Worm (Caenorhabditis elegans) whole organism, L1 larva: ENCODE results near the gene F52G3.8.
"Not testable (repeated sequence)": the region's sequence is repeated elsewhere in the genome, so short reads cannot be mapped to it uniquely, and the experiment has no call there.

Experiments used
- C04F5.9 ChIP-seq: sonication (generic microtip); optimal IDR thresholded peaks from 2 replicates; lab custom pipeline; 2016; ENCODE audit warnings: missing genetic modification characterization, missing compliant biosample characterization
- C16A3.4 ChIP-seq: fragments of 150-350 bp; optimal IDR thresholded peaks from 2 replicates; lab custom pipeline; 2014; ENCODE audit warnings: missing biosample characterization, missing genetic modification characterization
- aly-2 ChIP-seq: fragments of 150-350 bp; optimal IDR thresholded peaks from 2 replicates; lab custom pipeline; 2014; ENCODE audit warnings: missing biosample characterization, missing genetic modification characterization
- blmp-1 ChIP-seq: fragments of 150-350 bp; optimal IDR thresholded peaks from 2 replicates; lab custom pipeline; 2014; ENCODE audit warnings: missing biosample characterization, missing genetic modification characterization
- ceh-63 ChIP-seq: fragments of 200-800 bp; sonication (Bioruptor generic); optimal IDR thresholded peaks from 2 replicates; lab custom pipeline; 2018; ENCODE audit warnings: mild to moderate bottlenecking, missing genetic modification characterization, missing compliant biosample characterization
- dsc-1 ChIP-seq: sonication (generic microtip); optimal IDR thresholded peaks from 2 replicates; lab custom pipeline; 2016; ENCODE audit warnings: mild to moderate bottlenecking, missing genetic modification characterization, missing compliant biosample characterization
- efl-1 ChIP-seq, 4 experiments: fragments of 150-350 bp; optimal IDR thresholded peaks in 3 of 4; peaks in 1 of 4; 1 replicate in 1 of 4; 2 replicates in 3 of 4; lab custom pipeline; 2014; ENCODE audit warnings: missing biosample characterization in 2 of 4, missing genetic modification characterization in 2 of 4, missing genetic modification reagents in 2 of 4
- efl-3 ChIP-seq: fragments of 200-800 bp; sonication (Bioruptor generic); optimal IDR thresholded peaks from 2 replicates; lab custom pipeline; 2018; ENCODE audit warnings: mild to moderate bottlenecking, missing genetic modification characterization, missing compliant biosample characterization
- egl-13 ChIP-seq: sonication (generic microtip); optimal IDR thresholded peaks from 2 replicates; lab custom pipeline; 2016; ENCODE audit warnings: missing genotype, missing genetic modification reagents, missing genetic modification characterization, missing compliant biosample characterization
- ets-5 ChIP-seq: fragments of 200-800 bp; sonication (Bioruptor generic); IDR thresholded peaks from 2 replicates; pipeline ENCODE4 v1.3.6; 2022; ENCODE audit warnings: missing genetic modification characterization, missing compliant biosample characterization
- grh-1 ChIP-seq: fragments of 200-800 bp; sonication (Bioruptor generic); IDR thresholded peaks from 2 replicates; pipeline ENCODE4 v1.3.6; 2022; ENCODE audit warnings: missing genetic modification reagents, missing genetic modification characterization, missing compliant biosample characterization
- hpl-2 ChIP-seq: fragments of 150-350 bp; optimal IDR thresholded peaks from 2 replicates; lab custom pipeline; 2014; ENCODE audit warnings: missing biosample characterization, missing genetic modification reagents, missing genetic modification characterization
- irx-1 ChIP-seq: sonication (generic microtip); optimal IDR thresholded peaks from 2 replicates; lab custom pipeline; 2016; ENCODE audit warnings: missing genetic modification characterization, missing compliant biosample characterization
- isw-1 ChIP-seq: fragments of 200-800 bp; sonication (Bioruptor generic); IDR thresholded peaks from 2 replicates; pipeline ENCODE4 v1.3.6; 2022; ENCODE audit warnings: missing genetic modification characterization, missing compliant biosample characterization
- lin-13 ChIP-seq: fragments of 150-350 bp; optimal IDR thresholded peaks from 2 replicates; lab custom pipeline; 2014; ENCODE audit warnings: missing biosample characterization, missing genetic modification reagents, missing genetic modification characterization
- lin-14 ChIP-seq: fragments of 200-800 bp; sonication (Bioruptor generic); optimal IDR thresholded peaks from 2 replicates; lab custom pipeline; 2018; ENCODE audit warnings: mild to moderate bottlenecking, missing genetic modification characterization, moderate library complexity, missing compliant biosample characterization
- lin-35 ChIP-seq, 2 experiments: fragments of 150-350 bp; optimal IDR thresholded peaks; 2 replicates each; lab custom pipeline; 2014; ENCODE audit warnings: missing biosample characterization in 2 of 2, missing genetic modification characterization in 2 of 2, missing genetic modification reagents in 2 of 2
- lir-3 ChIP-seq: sonication (generic microtip); optimal IDR thresholded peaks from 2 replicates; lab custom pipeline; 2016; ENCODE audit warnings: mild to moderate bottlenecking, missing genetic modification characterization, moderate library complexity, missing compliant biosample characterization; ENCODE audit not compliant: poor library complexity
- mab-9 ChIP-seq: fragments of 200-800 bp; sonication (Bioruptor generic); IDR thresholded peaks from 2 replicates; pipeline ENCODE4 v1.3.6; 2022; ENCODE audit warnings: missing genetic modification reagents, missing genetic modification characterization, missing compliant biosample characterization
- mef-2 ChIP-seq: fragments of 150-350 bp; optimal IDR thresholded peaks from 2 replicates; lab custom pipeline; 2014; ENCODE audit warnings: missing biosample characterization, missing genetic modification characterization
- mep-1 ChIP-seq: fragments of 150-350 bp; optimal IDR thresholded peaks from 2 replicates; lab custom pipeline; 2014; ENCODE audit warnings: missing biosample characterization, missing genetic modification characterization
- nhr-11 ChIP-seq: fragments of 150-350 bp; optimal IDR thresholded peaks from 2 replicates; lab custom pipeline; 2014; ENCODE audit warnings: missing biosample characterization, missing genetic modification characterization
- nhr-19 ChIP-seq: fragments of 200-800 bp; sonication (Bioruptor generic); conservative IDR thresholded peaks from 2 replicates; pipeline ENCODE4 v1.3.6; 2022; ENCODE audit warnings: missing genetic modification characterization, missing compliant biosample characterization
- nhr-20 ChIP-seq: sonication (generic microtip); optimal IDR thresholded peaks from 2 replicates; lab custom pipeline; 2016; ENCODE audit warnings: mild to moderate bottlenecking, missing genetic modification characterization, missing compliant biosample characterization
- nhr-77 ChIP-seq: fragments of 150-350 bp; optimal IDR thresholded peaks from 2 replicates; lab custom pipeline; 2014; ENCODE audit warnings: missing biosample characterization, missing genetic modification characterization
- nhr-85 ChIP-seq: sonication (generic microtip); peaks from one replicate; lab custom pipeline; 2016; ENCODE audit warnings: missing genetic modification characterization, inconsistent platforms, missing compliant biosample characterization
- pqm-1 ChIP-seq: sonication (generic microtip); optimal IDR thresholded peaks from 3 replicates; lab custom pipeline; 2017; ENCODE audit warnings: missing biosample characterization, missing genetic modification characterization
- sox-4 ChIP-seq: sonication (generic microtip); optimal IDR thresholded peaks from 2 replicates; lab custom pipeline; 2016; ENCODE audit warnings: missing genetic modification characterization, missing compliant biosample characterization
- swsn-7 ChIP-seq: sonication (generic microtip); optimal IDR thresholded peaks from 2 replicates; lab custom pipeline; 2016; ENCODE audit warnings: missing genetic modification characterization, missing compliant biosample characterization
- tbx-2 ChIP-seq: sonication (generic microtip); optimal IDR thresholded peaks from 2 replicates; lab custom pipeline; 2016; ENCODE audit warnings: missing genetic modification characterization, missing compliant biosample characterization
- unc-130 ChIP-seq: fragments of 150-350 bp; optimal IDR thresholded peaks from 2 replicates; lab custom pipeline; 2017; ENCODE audit warnings: missing biosample characterization, missing genetic modification characterization, inconsistent platforms
- vab-15 ChIP-seq: sonication (generic microtip); optimal IDR thresholded peaks from 2 replicates; lab custom pipeline; 2017; ENCODE audit warnings: missing genotype, mild to moderate bottlenecking, missing genetic modification characterization, missing compliant biosample characterization
- xbp-1 ChIP-seq: sonication (generic microtip); optimal IDR thresholded peaks from 2 replicates; lab custom pipeline; 2016; ENCODE audit warnings: missing genetic modification characterization, missing compliant biosample characterization
- zag-1 ChIP-seq: fragments of 150-350 bp; optimal IDR thresholded peaks from 2 replicates; lab custom pipeline; 2014; ENCODE audit warnings: missing biosample characterization, missing genetic modification characterization
- zip-4 ChIP-seq: fragments of 200-800 bp; sonication (Bioruptor generic); optimal IDR thresholded peaks from 2 replicates; lab custom pipeline; 2018; ENCODE audit warnings: mild to moderate bottlenecking, missing genetic modification characterization, moderate library complexity, missing compliant biosample characterization
- ztf-11 ChIP-seq, 2 experiments: sonication (generic microtip); optimal IDR thresholded peaks; 2 replicates each; lab custom pipeline; 2016 to 2017; ENCODE audit warnings: missing genetic modification characterization in 2 of 2, missing biosample characterization in 1 of 2, missing compliant biosample characterization in 1 of 2

F52G3.8 gene

DNA sequence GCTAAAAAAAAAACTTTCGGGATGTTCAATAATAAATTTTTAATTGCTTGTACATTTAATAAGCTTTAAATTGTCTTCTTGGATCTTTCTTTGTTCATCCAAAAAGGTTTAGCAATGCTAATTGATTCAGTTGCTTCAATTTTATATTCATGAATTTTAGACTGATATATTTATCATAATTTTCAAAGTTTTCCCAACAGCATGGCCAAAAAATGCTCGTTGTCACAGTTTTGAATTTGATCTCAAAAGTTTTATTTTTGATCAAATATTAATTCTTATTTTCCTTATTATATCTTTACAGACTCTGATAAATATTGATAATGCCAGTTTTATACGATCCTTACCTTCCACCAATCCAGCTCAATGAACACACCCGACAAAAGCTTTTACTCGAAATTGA lies 31.2 kb downstream of the F52G3.8 start, which contains the start of gene fbxb-114:
fbxb-114 (plus strand) TSS at position 301 of the 400 bp plus-strand sequence.
- TF ChIP-seq ceh-63 (GFP tag; lab: Kevin White, UChicago) (no peak), swsn-7 (tag; lab: Kevin White, UChicago) (no peak), ets-5 (no peak), hpl-2 (GFP tag; lab: Kevin White, UChicago) (no peak), zag-1 (tag; lab: Kevin White, UChicago) (no peak), aly-2 (no peak), mep-1 (tag; lab: Kevin White, UChicago) (no peak), dsc-1 (tag; lab: Kevin White, UChicago) (no peak), mef-2 (tag; lab: Kevin White, UChicago) (no peak), grh-1 (GFP tag; lab: Robert Waterston, UW) (no peak), lin-13 (GFP tag; lab: Kevin White, UChicago) (no peak), vab-15 (tag; lab: Kevin White, UChicago) (no peak)

DNA sequence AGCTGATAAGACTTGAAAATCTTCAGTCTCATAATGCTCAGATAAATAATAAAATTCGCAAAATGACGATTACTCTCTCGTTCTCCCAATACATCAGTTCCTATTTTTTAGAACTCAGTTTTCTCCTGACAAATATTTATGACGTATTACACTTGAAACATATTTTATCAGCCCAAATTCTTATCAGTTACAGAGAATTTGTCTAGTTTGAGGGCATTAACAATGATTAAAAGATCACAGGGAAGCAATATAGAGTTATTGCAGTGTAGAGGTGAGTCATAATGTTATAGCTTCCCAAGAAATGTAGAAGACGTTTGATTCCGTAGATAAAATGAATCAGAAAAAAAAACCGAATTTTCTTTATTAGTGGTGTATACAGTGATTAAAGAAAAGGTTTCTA lies 33.3 kb downstream of the F52G3.8 start:
- TF ChIP-seq C16A3.4 (tag; lab: Kevin White, UChicago), result no peak
- TF ChIP-seq egl-13 (tag; lab: Kevin White, UChicago), result no peak
- TF ChIP-seq efl-1 (optimal IDR thresholded peaks at IDR 0.05; lab: Kevin White, UChicago), result no peak
- TF ChIP-seq efl-1 (GFP tag; optimal IDR thresholded peaks at IDR 0.05 in 1 of 2; lab: Kevin White, UChicago), result peak in 1 of 2 experiments; percentile 2
- peak; percentile 53 for TF ChIP-seq dsc-1 (tag; lab: Kevin White, UChicago)
- TF ChIP-seq C04F5.9 (tag; lab: Kevin White, UChicago), result no peak
- TF ChIP-seq nhr-11 (tag; lab: Kevin White, UChicago), result no peak
- no peak for TF ChIP-seq zip-4
- no peak for TF ChIP-seq mep-1 (tag; lab: Kevin White, UChicago)
- TF ChIP-seq pqm-1 (tag; lab: Kevin White, UChicago), result no peak
- TF ChIP-seq unc-130, result no peak
- TF ChIP-seq sox-4 (tag; lab: Kevin White, UChicago), result no peak
- TF ChIP-seq lin-14 (GFP tag; lab: Kevin White, UChicago), result no peak
- TF ChIP-seq swsn-7 (tag; lab: Kevin White, UChicago), result no peak
- TF ChIP-seq efl-3 (GFP tag; lab: Kevin White, UChicago), result no peak
- TF ChIP-seq blmp-1, result no peak

DNA sequence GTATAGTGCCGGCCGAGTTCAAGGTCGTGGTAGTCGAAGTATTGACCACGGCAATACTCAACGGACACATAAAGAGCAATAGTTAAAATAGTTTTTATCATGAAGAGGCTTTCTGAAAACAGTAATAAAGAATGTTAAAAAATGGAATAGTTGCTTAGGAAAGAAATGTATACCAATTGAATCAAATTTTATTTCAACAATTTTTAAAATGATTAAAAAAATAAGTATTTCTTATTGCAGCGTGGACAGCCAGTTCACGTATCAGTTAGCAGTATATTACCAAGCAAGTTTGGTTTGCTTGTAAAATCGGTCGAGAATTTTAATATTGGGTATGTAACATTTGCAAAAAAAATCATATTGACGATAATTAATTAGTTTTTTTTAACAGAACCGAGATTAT lies 39.1 kb downstream of the F52G3.8 start, which contains the start of gene F39F10.5:
F39F10.5 (minus strand) TSS at position 101 of the 400 bp plus-strand sequence.
- TF ChIP-seq nhr-85; nhr-77 (tag; lab: Kevin White, UChicago); lir-3 (tag; lab: Kevin White, UChicago): not testable (repeated sequence)

DNA sequence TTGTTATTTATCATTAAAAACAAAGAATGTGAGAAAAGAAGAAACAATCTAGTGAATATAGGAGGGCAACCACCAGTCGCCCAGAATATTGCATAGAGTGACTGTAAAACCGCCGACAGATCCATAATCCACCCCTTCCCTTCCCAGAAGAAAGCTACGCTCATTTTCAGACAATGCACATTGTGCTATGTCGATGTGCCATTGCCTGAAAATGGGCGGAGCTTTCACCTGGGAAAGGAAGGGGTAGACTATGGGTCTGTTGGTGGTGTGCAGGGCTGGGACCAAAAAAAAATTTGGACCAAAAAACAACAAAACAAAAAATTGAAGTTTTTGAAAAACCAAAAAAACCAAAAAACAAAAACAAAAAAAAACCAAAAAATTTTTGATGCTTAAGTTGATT lies 49.1 kb downstream of the F52G3.8 start, which contains the start of gene F39F10.4:
F39F10.4 (minus strand) TSS at position 101 of the 400 bp plus-strand sequence.
- TF ChIP-seq lin-35 (GFP tag; optimal IDR thresholded peaks at IDR 0.05; lab: Kevin White, UChicago), result no peak
- TF ChIP-seq xbp-1 (tag; lab: Kevin White, UChicago), result no peak
- no peak for TF ChIP-seq irx-1 (tag; lab: Kevin White, UChicago)
- no peak for TF ChIP-seq nhr-19 (GFP tag; lab: Robert Waterston, UW)
- TF ChIP-seq grh-1 (GFP tag; lab: Robert Waterston, UW), result no peak
- TF ChIP-seq ztf-11 (tag; optimal IDR thresholded peaks at IDR 0.05; lab: Kevin White, UChicago), result no peak
- TF ChIP-seq isw-1 (GFP tag; lab: Robert Waterston, UW), result no peak
- TF ChIP-seq lin-14 (GFP tag; lab: Kevin White, UChicago), result no peak
- TF ChIP-seq tbx-2 (tag; lab: Kevin White, UChicago), result no peak
- TF ChIP-seq mab-9 (GFP tag; lab: Robert Waterston, UW), result no peak
- no peak for TF ChIP-seq swsn-7 (tag; lab: Kevin White, UChicago)
- no peak for TF ChIP-seq nhr-20 (tag; lab: Kevin White, UChicago)
